Fruit fly (Drosophila melanogaster) whole organism, prepupa: ENCODE results near the gene CG7120.

Source experiments
- CG10631 ChIP-seq: fragments of 200-800 bp; sonication (Bioruptor generic); optimal IDR thresholded peaks from 2 replicates; lab custom pipeline; 2016; ENCODE audit warnings: missing biosample characterization, missing genetic modification characterization
- CG11762 ChIP-seq: fragments of 200-800 bp; sonication (Bioruptor generic); optimal IDR thresholded peaks from 3 replicates; lab custom pipeline; 2016; ENCODE audit warnings: missing biosample characterization, missing genetic modification characterization; ENCODE audit not compliant: insufficient read depth
- CG16779 ChIP-seq: fragments of 200-800 bp; sonication (Bioruptor generic); optimal IDR thresholded peaks from 3 replicates; lab custom pipeline; 2017; ENCODE audit warnings: missing biosample characterization, mild to moderate bottlenecking, missing genetic modification characterization
- CG3919 ChIP-seq: fragments of 200-800 bp; sonication (Bioruptor generic); optimal IDR thresholded peaks from 3 replicates; lab custom pipeline; 2016; ENCODE audit warnings: missing biosample characterization, missing genetic modification characterization
- CG6163 ChIP-seq: fragments of 200-800 bp; sonication (Bioruptor generic); IDR thresholded peaks from 3 replicates; pipeline ENCODE4 v1.3.6; 2022; ENCODE audit warnings: missing biosample characterization, missing genetic modification characterization
- CG6808 ChIP-seq: fragments of 200-800 bp; sonication (Bioruptor generic); optimal IDR thresholded peaks from 3 replicates; lab custom pipeline; 2017; ENCODE audit warnings: missing biosample characterization, missing genetic modification characterization, mild to moderate bottlenecking, moderate library complexity, missing genetic modification reagents
- Hr38 ChIP-seq: sonication (Bioruptor generic); optimal IDR thresholded peaks from 2 replicates; lab custom pipeline; 2016; ENCODE audit warnings: missing biosample characterization, missing genetic modification characterization
- Hr4 ChIP-seq: fragments of 200-800 bp; sonication (Bioruptor generic); optimal IDR thresholded peaks from 3 replicates; lab custom pipeline; 2016; ENCODE audit warnings: missing biosample characterization, missing genetic modification characterization
- Sox15 ChIP-seq: fragments of 200-800 bp; sonication (Bioruptor generic); optimal IDR thresholded peaks from 3 replicates; lab custom pipeline; 2016; ENCODE audit warnings: missing biosample characterization, missing genetic modification characterization
- acj6 ChIP-seq: fragments of 200-800 bp; sonication (Bioruptor generic); optimal IDR thresholded peaks from 3 replicates; lab custom pipeline; 2016; ENCODE audit warnings: missing biosample characterization, missing genetic modification characterization
- cyc ChIP-seq: fragments of 200-800 bp; sonication (Bioruptor generic); optimal IDR thresholded peaks from 3 replicates; lab custom pipeline; 2016; ENCODE audit warnings: missing biosample characterization, missing genetic modification characterization
- lz ChIP-seq: fragments of 200-800 bp; sonication (Bioruptor generic); optimal IDR thresholded peaks from 3 replicates; lab custom pipeline; 2016; ENCODE audit warnings: missing biosample characterization, missing genetic modification characterization
- pdm3 ChIP-seq: fragments of 200-800 bp; sonication (Bioruptor generic); optimal IDR thresholded peaks from 3 replicates; lab custom pipeline; 2016; ENCODE audit warnings: missing biosample characterization, missing genetic modification characterization

- TF ChIP-seq cyc (GFP tag; lab: Kevin White, UChicago) = no peak
- TF ChIP-seq CG10631 (GFP tag; lab: Kevin White, UChicago) = no peak
- no peak for TF ChIP-seq CG3919 (GFP tag; lab: Kevin White, UChicago)
- TF ChIP-seq Sox15 (GFP tag; lab: Kevin White, UChicago) = no peak
- no peak for TF ChIP-seq acj6 (GFP tag; lab: Kevin White, UChicago)
- no peak for TF ChIP-seq pdm3
- TF ChIP-seq lz (GFP tag; lab: Kevin White, UChicago) = no peak
- TF ChIP-seq Hr38 = no peak
- TF ChIP-seq CG6808 = no peak
- TF ChIP-seq CG6163 (GFP tag; lab: Robert Waterston, UW) = no peak
- TF ChIP-seq CG16779 (tag; lab: Kevin White, UChicago) = no peak
- TF ChIP-seq CG11762 (GFP tag; lab: Kevin White, UChicago) = no peak
- no peak for TF ChIP-seq Hr4 (GFP tag; lab: Kevin White, UChicago)
Observed at dm6 chr3L:8369456-8369855, 26.3 kb upstream of the CG7120 start.
